Fruit fly (Drosophila melanogaster): ENCODE results near the gene CG34347.
A peak's percentile ranks its signal among the peaks of the same experiment; 100 is the strongest.

CG34347 gene

dm6 chr3R:31310883-31311397, at the start of gene CG34347:
TSS of gene CG34347 (plus strand) at chr3R:31311157.
- TF ChIP-seq CG3919 (GFP tag; optimal IDR thresholded peaks at IDR 0.05) (peak; percentile 49), CG3032 (tag; optimal IDR thresholded peaks at IDR 0.05) (peak; percentile 8), svp (GFP tag) (peak; percentile 68), CG34406 (GFP tag; optimal IDR thresholded peaks at IDR 0.05) (no peak), fd85E (GFP tag; optimal IDR thresholded peaks at IDR 0.05) (no peak), CG6163 (GFP tag; IDR thresholded peaks at IDR 0.05) (peak; percentile 62; the same call in 1 of the 3 replicates), CG31627 (GFP tag; optimal IDR thresholded peaks at IDR 0.05) (no peak), dac (GFP tag; optimal IDR thresholded peaks at IDR 0.05) (no peak), CG11762 (GFP tag; optimal IDR thresholded peaks at IDR 0.05; ENCODE audit: insufficient read depth) (no peak), topi (GFP tag; optimal IDR thresholded peaks at IDR 0.05) (no peak), CG10669 (GFP tag; optimal IDR thresholded peaks at IDR 0.05) (no peak), CG7368 (GFP tag; optimal IDR thresholded peaks at IDR 0.05) (peak; percentile 33), CG9139 (GFP tag; optimal IDR thresholded peaks at IDR 0.05) (peak; percentile 43), salr (GFP tag; optimal IDR thresholded peaks at IDR 0.05) (peak in 1 of 2 experiments; percentile 4), achi (GFP tag; optimal IDR thresholded peaks at IDR 0.05) (no peak), lz (GFP tag; optimal IDR thresholded peaks at IDR 0.05) (no peak), ss (GFP tag; optimal IDR thresholded peaks at IDR 0.05) (peak; percentile 6 to 42), Sox102F (GFP tag; optimal IDR thresholded peaks at IDR 0.05) (peak; percentile 38), vri (GFP tag; optimal IDR thresholded peaks at IDR 0.05) (peak; percentile 40), Eip78C (GFP tag) (peak; percentile 50), pdm3 (GFP tag; optimal IDR thresholded peaks at IDR 0.05) (peak; percentile 3), CG1621 (tag; optimal IDR thresholded peaks at IDR 0.05) (peak; percentile 75), cyc (GFP tag; optimal IDR thresholded peaks at IDR 0.05) (no peak), net (GFP tag; optimal IDR thresholded peaks at IDR 0.05) (peak; percentile 35), Hr38 (GFP tag; optimal IDR thresholded peaks at IDR 0.05) (no peak), eg (GFP tag; IDR thresholded peaks at IDR 0.05) (peak; percentile 68), CG10631 (GFP tag; optimal IDR thresholded peaks at IDR 0.05) (no peak), CG8319 (GFP tag; optimal IDR thresholded peaks at IDR 0.05) (no peak), CG6854 (GFP tag; optimal IDR thresholded peaks at IDR 0.05) (peak; percentile 61), dsx (GFP tag; optimal IDR thresholded peaks at IDR 0.05; ENCODE audit: poor library complexity, severe bottlenecking) (peak; percentile 42), Eip75B (GFP tag; optimal IDR thresholded peaks at IDR 0.05) (peak; percentile 21), esn (GFP tag; optimal IDR thresholded peaks at IDR 0.05) (peak; percentile 21), Sox14 (GFP tag; optimal IDR thresholded peaks at IDR 0.05) (no peak), CG4318 (GFP tag; optimal IDR thresholded peaks at IDR 0.05) (no peak), OdsH (GFP tag; optimal IDR thresholded peaks at IDR 0.05) (no peak), CG11294 (GFP tag; IDR thresholded peaks at IDR 0.05) (no peak), CG8119 (GFP tag; IDR thresholded peaks at IDR 0.05) (no peak), Lpt (GFP tag; optimal IDR thresholded peaks at IDR 0.05) (no peak), CG15336 (GFP tag; IDR thresholded peaks at IDR 0.05) (no peak)

DNA sequence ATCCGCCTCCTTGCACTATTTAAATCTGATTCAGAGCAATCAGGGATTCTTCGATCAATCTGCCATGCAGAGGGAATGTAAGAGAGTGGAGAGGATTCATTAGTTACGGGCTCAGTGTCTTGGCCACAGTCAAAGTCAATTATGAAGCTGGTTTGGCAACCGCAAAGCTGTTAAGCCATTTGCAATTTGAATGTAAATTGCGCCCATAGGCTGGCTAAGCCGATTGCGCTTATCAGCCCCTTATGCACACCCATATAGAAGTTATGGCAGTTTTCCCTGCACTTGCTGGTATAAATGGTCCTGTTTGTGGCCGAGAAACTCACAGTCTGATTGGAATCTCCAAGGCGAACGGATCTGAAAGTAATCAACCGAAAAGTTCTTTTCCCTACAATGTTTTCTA, 48.7 kb upstream of the CG34347 start, which contains the start of gene CAH5:
Gene CAH5 (plus strand): TSS at position 301 of the 400 bp plus-strand sequence.
- no peak for TF ChIP-seq pdm3 (GFP tag; optimal IDR thresholded peaks at IDR 0.05)
- TF ChIP-seq Ets21C (GFP tag; optimal IDR thresholded peaks at IDR 0.05) = no peak
- no peak for TF ChIP-seq svp (GFP tag)
- TF ChIP-seq CG3032 (tag; optimal IDR thresholded peaks at IDR 0.05) = no peak
- no peak for TF ChIP-seq achi (GFP tag; optimal IDR thresholded peaks at IDR 0.05)
- no peak for TF ChIP-seq spab (GFP tag; optimal IDR thresholded peaks at IDR 0.05)
- TF ChIP-seq Lpt (GFP tag; optimal IDR thresholded peaks at IDR 0.05) = no peak
- TF ChIP-seq Eip75B (GFP tag; optimal IDR thresholded peaks at IDR 0.05) = no peak
- no peak for TF ChIP-seq CG34406 (GFP tag; optimal IDR thresholded peaks at IDR 0.05)
- TF ChIP-seq Eip93F (GFP tag; optimal IDR thresholded peaks at IDR 0.05) = no peak
- no peak for TF ChIP-seq Met (GFP tag; optimal IDR thresholded peaks at IDR 0.05)
- TF ChIP-seq CG11762 (GFP tag; optimal IDR thresholded peaks at IDR 0.05; ENCODE audit: insufficient read depth) = no peak
- TF ChIP-seq CG6276 (GFP tag; optimal IDR thresholded peaks at IDR 0.05) = no peak
- no peak for TF ChIP-seq Ets96B (tag; optimal IDR thresholded peaks at IDR 0.05)
- TF ChIP-seq CG6808 (GFP tag; optimal IDR thresholded peaks at IDR 0.05) = no peak
- no peak for TF ChIP-seq CG10669 (GFP tag; optimal IDR thresholded peaks at IDR 0.05)
- no peak for TF ChIP-seq vri (GFP tag; optimal IDR thresholded peaks at IDR 0.05)
- no peak for TF ChIP-seq eg (GFP tag; IDR thresholded peaks at IDR 0.05)
- no peak for TF ChIP-seq Sox102F (GFP tag; optimal IDR thresholded peaks at IDR 0.05)
